Fruit fly (Drosophila melanogaster): ENCODE results near the gene CG31055.

CG31055 gene

DNA sequence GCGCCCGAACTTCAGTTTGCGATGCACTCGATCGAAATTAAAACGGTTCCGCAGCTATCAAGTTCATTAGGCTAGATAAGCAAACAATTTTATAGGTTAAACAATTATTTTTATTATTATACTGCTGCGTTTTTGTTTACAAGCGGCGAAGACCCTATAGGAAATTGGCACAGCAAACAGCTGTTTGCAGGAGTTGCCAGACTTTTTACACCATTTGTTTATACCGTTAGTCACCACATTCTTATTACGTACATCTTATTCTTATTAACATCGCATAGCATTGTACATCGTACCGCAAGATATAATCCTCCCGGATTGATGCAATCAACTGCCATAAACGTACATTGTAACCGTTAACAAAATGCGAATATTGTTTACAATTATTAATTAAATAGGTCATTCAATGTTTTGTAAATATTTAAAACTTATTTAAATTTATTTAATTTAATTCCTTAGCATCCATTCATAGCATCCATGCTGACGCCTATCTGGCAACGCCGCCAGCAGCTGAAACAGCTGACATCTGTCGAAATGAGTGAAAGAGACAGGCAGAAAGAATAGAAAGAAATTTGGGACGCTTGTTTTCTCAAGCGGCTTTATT lies 18.7 kb upstream of the CG31055 start, which contains the start of the genes CROT and CG12877 (continued):
- TF ChIP-seq Eip74EF (GFP tag; optimal IDR thresholded peaks at IDR 0.05) (no peak), MESR4 (GFP tag; optimal IDR thresholded peaks at IDR 0.05) (no peak), Opbp (GFP tag; IDR thresholded peaks at IDR 0.05; ENCODE audit: partially characterized antibody) (no peak), Sox102F (GFP tag; optimal IDR thresholded peaks at IDR 0.05) (peak; percentile 81), shn (GFP tag; optimal IDR thresholded peaks at IDR 0.05) (peak; percentile 39), E2f2 (GFP tag; IDR thresholded peaks at IDR 0.05) (peak; percentile 65), zf30C (GFP tag; optimal IDR thresholded peaks at IDR 0.05) (no peak), CG3995 (GFP tag; optimal IDR thresholded peaks at IDR 0.05) (peak; percentile 92), dmrt11E (tag; optimal IDR thresholded peaks at IDR 0.05) (peak; percentile 81), E2f1 (GFP tag; IDR thresholded peaks at IDR 0.05) (peak; percentile 47; the same call in 1 of the 2 replicates), YL-1 (GFP tag; optimal IDR thresholded peaks at IDR 0.05) (peak; percentile 75), fd102C (GFP tag; optimal IDR thresholded peaks at IDR 0.05) (no peak), run (tag; optimal IDR thresholded peaks at IDR 0.05) (peak; percentile 24), CG16863 (GFP tag; optimal IDR thresholded peaks at IDR 0.05) (peak; percentile 36), CG17361 (GFP tag; IDR thresholded peaks at IDR 0.05) (peak; percentile 92), croc (GFP tag; conservative IDR thresholded peaks at IDR 0.05) (peak; percentile 42; the same call in 2 of the 3 replicates), CG14860 (GFP tag; IDR thresholded peaks at IDR 0.05; ENCODE audit: partially characterized antibody) (no peak), CG10431 (GFP tag; optimal IDR thresholded peaks at IDR 0.05) (no peak), gro (GFP tag; optimal IDR thresholded peaks at IDR 0.05) (peak; percentile 17), ken (GFP tag; IDR thresholded peaks at IDR 0.05) (peak; percentile 68; the same call in 2 of the 3 replicates), vnd (GFP tag; IDR thresholded peaks at IDR 0.05; ENCODE audit: partially characterized antibody) (no peak), CG18011 (GFP tag; optimal IDR thresholded peaks at IDR 0.05) (peak; percentile 76), CG12236 (GFP tag; optimal IDR thresholded peaks at IDR 0.05) (no peak), CG8388 (GFP tag; optimal IDR thresholded peaks at IDR 0.05) (peak; percentile 73), jing (GFP tag; optimal IDR thresholded peaks at IDR 0.05) (peak; percentile 56), CG14710 (tag; optimal IDR thresholded peaks at IDR 0.05) (peak; percentile 86), CG3281 (GFP tag; optimal IDR thresholded peaks at IDR 0.05) (peak; percentile 75), chn (GFP tag; optimal IDR thresholded peaks at IDR 0.05) (peak; percentile 67), CG11504 (tag; optimal IDR thresholded peaks at IDR 0.05) (peak; percentile 83), CG7786 (GFP tag; optimal IDR thresholded peaks at IDR 0.05) (peak; percentile 30), Xrp1 (GFP tag; IDR thresholded peaks at IDR 0.05) (peak; percentile 76), D19B (GFP tag; optimal IDR thresholded peaks at IDR 0.05) (peak; percentile 46), Antp (GFP tag; optimal IDR thresholded peaks at IDR 0.05) (peak; percentile 35), TFAM (GFP tag; optimal IDR thresholded peaks at IDR 0.05) (peak; percentile 13), CG1233 (GFP tag; optimal IDR thresholded peaks at IDR 0.05) (peak; percentile 64), sob (GFP tag; IDR thresholded peaks at IDR 0.05) (peak; percentile 68), kay (GFP tag; optimal IDR thresholded peaks at IDR 0.05) (peak; percentile 89), MTF-1 (GFP tag; optimal IDR thresholded peaks at IDR 0.05; ENCODE audit: borderline replicate concordance) (no peak), CG10565 (GFP tag; optimal IDR thresholded peaks at IDR 0.05) (no peak), Hmr (GFP tag; optimal IDR thresholded peaks at IDR 0.05) (peak; percentile 78), CG14441 (GFP tag; IDR thresholded peaks at IDR 0.05) (peak; percentile 78), CG13424 (tag; optimal IDR thresholded peaks at IDR 0.05) (peak; percentile 91), Pdp1 (GFP tag; optimal IDR thresholded peaks at IDR 0.05) (peak in 1 of 2 experiments; percentile 55), Mes4 (GFP tag; optimal IDR thresholded peaks at IDR 0.05) (no peak), Ada2b (GFP tag; IDR thresholded peaks at IDR 0.05) (peak; percentile 72), pum (GFP tag; optimal IDR thresholded peaks at IDR 0.05) (peak; percentile 18), B-H2 (GFP tag; optimal IDR thresholded peaks at IDR 0.05) (peak; percentile 70), Hand (GFP tag; optimal IDR thresholded peaks at IDR 0.05) (no peak), HmgZ (tag; optimal IDR thresholded peaks at IDR 0.05) (peak; percentile 63)
